Fruit fly (Drosophila melanogaster): ENCODE data around the gene CG10646.

CG10646 gene

dm6 chr3L:12529431-12530007 is 25.8 kb upstream of the CG10646 start (continued):
- TF ChIP-seq pum (GFP tag; optimal IDR thresholded peaks at IDR 0.05), result peak; percentile 0
- TF ChIP-seq CG14050 (GFP tag; IDR thresholded peaks at IDR 0.05), result peak; percentile 48; the same call in 1 of the 3 replicates
- TF ChIP-seq gcm (GFP tag; optimal IDR thresholded peaks at IDR 0.05), result peak; percentile 21
- peak; percentile 41; the same call in 1 of the 2 replicates for TF ChIP-seq CG14667 (GFP tag; IDR thresholded peaks at IDR 0.05)
- TF ChIP-seq emc (GFP tag; optimal IDR thresholded peaks at IDR 0.05), result no peak
- no peak for TF ChIP-seq CG14965 (GFP tag; optimal IDR thresholded peaks at IDR 0.05; ENCODE audit: borderline replicate concordance)
- no peak for TF ChIP-seq CG10959 (GFP tag; IDR thresholded peaks at IDR 0.05)
- no peak for TF ChIP-seq Dfd (GFP tag; optimal IDR thresholded peaks at IDR 0.05)
- peak in 1 of 2 experiments; percentile 40 for TF ChIP-seq Pdp1 (GFP tag; optimal IDR thresholded peaks at IDR 0.05)
- peak; percentile 11 for TF ChIP-seq CG2202 (tag; optimal IDR thresholded peaks at IDR 0.05)
- no peak for TF ChIP-seq ab (GFP tag; optimal IDR thresholded peaks at IDR 0.05)
- no peak for TF ChIP-seq Trl (optimal IDR thresholded peaks at IDR 0.05)
- TF ChIP-seq Trl (GFP tag; optimal IDR thresholded peaks at IDR 0.05), result no peak
- TF ChIP-seq CG13123 (GFP tag; optimal IDR thresholded peaks at IDR 0.05), result no peak
- TF ChIP-seq Nf-YC (tag; optimal IDR thresholded peaks at IDR 0.05), result peak; percentile 19
- TF ChIP-seq Dip3 (GFP tag; optimal IDR thresholded peaks at IDR 0.05), result peak; percentile 16
- peak; percentile 38 for TF ChIP-seq CG18011 (GFP tag; optimal IDR thresholded peaks at IDR 0.05)
- TF ChIP-seq CG34422 (GFP tag; IDR thresholded peaks at IDR 0.05), result peak; percentile 44; the same call in 2 of the 3 replicates
- TF ChIP-seq prd (optimal IDR thresholded peaks at IDR 0.05), result no peak
- TF ChIP-seq prd (GFP tag; IDR thresholded peaks at IDR 0.05), result peak; percentile 53; the same call in 2 of the 3 replicates
- no peak for TF ChIP-seq Hmr (GFP tag; optimal IDR thresholded peaks at IDR 0.05)
- no peak for TF ChIP-seq CG8478 (optimal IDR thresholded peaks at IDR 0.05)
- TF ChIP-seq tin (GFP tag; optimal IDR thresholded peaks at IDR 0.05), result peak; percentile 50
- 0 out of 2 replicates have a peak, but pooled peaks have one; percentile 11 for TF ChIP-seq CG10321 (GFP tag; IDR thresholded peaks at IDR 0.05)
- TF ChIP-seq Hr39 (optimal IDR thresholded peaks at IDR 0.05), result no peak
- TF ChIP-seq CG8944 (GFP tag; optimal IDR thresholded peaks at IDR 0.05), result peak; percentile 53
- 0 out of 2 replicates have a peak, but pooled peaks have one; percentile 11 for TF ChIP-seq CG4404 (GFP tag; IDR thresholded peaks at IDR 0.05)
- no peak for TF ChIP-seq TFAM (GFP tag; optimal IDR thresholded peaks at IDR 0.05)
- peak; percentile 48 for TF ChIP-seq PHDP (tag; optimal IDR thresholded peaks at IDR 0.05)
- TF ChIP-seq Dek (tag; optimal IDR thresholded peaks at IDR 0.05), result no peak
- TF ChIP-seq pzg (GFP tag; optimal IDR thresholded peaks at IDR 0.05), result no peak
- TF ChIP-seq CG1024 (GFP tag; IDR thresholded peaks at IDR 0.05), result peak; percentile 58; the same call in 1 of the 2 replicates
- peak; percentile 22; the same call in 1 of the 2 replicates for TF ChIP-seq CG32532 (GFP tag; IDR thresholded peaks at IDR 0.05)
- TF ChIP-seq CG12219 (GFP tag; optimal IDR thresholded peaks at IDR 0.05), result peak; percentile 62
- TF ChIP-seq CG12769 (tag; optimal IDR thresholded peaks at IDR 0.05), result no peak
- TF ChIP-seq ranshi (GFP tag; IDR thresholded peaks at IDR 0.05), result peak; percentile 17; the same call in 1 of the 2 replicates
- peak; percentile 63 for TF ChIP-seq CG18262 (tag; optimal IDR thresholded peaks at IDR 0.05)
- TF ChIP-seq CG12744 (GFP tag; optimal IDR thresholded peaks at IDR 0.05), result no peak
- TF ChIP-seq CG3281 (GFP tag; optimal IDR thresholded peaks at IDR 0.05), result peak; percentile 55
- peak; percentile 25 for TF ChIP-seq CG5180 (GFP tag; optimal IDR thresholded peaks at IDR 0.05)
- no peak for TF ChIP-seq Lpt (GFP tag; optimal IDR thresholded peaks at IDR 0.05)
- peak; percentile 57 for TF ChIP-seq grn (GFP tag; optimal IDR thresholded peaks at IDR 0.05)
- TF ChIP-seq CG10209 (GFP tag; optimal IDR thresholded peaks at IDR 0.05), result no peak
- no peak for TF ChIP-seq bigmax (GFP tag; optimal IDR thresholded peaks at IDR 0.05)
- peak; percentile 55 for TF ChIP-seq sqz (GFP tag; optimal IDR thresholded peaks at IDR 0.05)
- TF ChIP-seq CG15011 (GFP tag; optimal IDR thresholded peaks at IDR 0.05), result no peak
- no peak for TF ChIP-seq pan (optimal IDR thresholded peaks at IDR 0.05)
- TF ChIP-seq pan (GFP tag; optimal IDR thresholded peaks at IDR 0.05 in 1 of 2, IDR thresholded peaks at IDR 0.05 in 1 of 2), result peak in 1 of 2 experiments; percentile 60
- TF ChIP-seq salm (tag; optimal IDR thresholded peaks at IDR 0.05), result peak; percentile 29
- TF ChIP-seq pb (GFP tag; optimal IDR thresholded peaks at IDR 0.05), result no peak
- TF ChIP-seq CG17328 (GFP tag; IDR thresholded peaks at IDR 0.05), result peak; percentile 76
- TF ChIP-seq Atf3 (GFP tag; optimal IDR thresholded peaks at IDR 0.05), result no peak
